Worm (Caenorhabditis elegans) whole organism, L4/young adult: ENCODE results near the gene F16G10.9.
A peak's percentile ranks its signal among the peaks of the same experiment; 100 is the strongest.

ENCODE experiments used
- W03F9.2 ChIP-seq: fragments of 150-350 bp; optimal IDR thresholded peaks from 2 replicates; lab custom pipeline; 2014; ENCODE audit warnings: missing biosample characterization, missing genetic modification characterization
- dao-5 ChIP-seq: sonication (generic microtip); optimal IDR thresholded peaks from 2 replicates; lab custom pipeline; 2016; ENCODE audit warnings: missing genotype, missing genetic modification characterization, moderate library complexity, missing compliant biosample characterization
- him-1 ChIP-seq: sonication (generic microtip); optimal IDR thresholded peaks from 2 replicates; lab custom pipeline; 2016; ENCODE audit warnings: missing genotype, missing genetic modification reagents, missing genetic modification characterization, missing compliant biosample characterization

F16G10.9 gene

ce11 chrII:2393821-2394220, 8.4 kb upstream of the F16G10.9 start, which contains the start of gene F16G10.11:
F16G10.11 (minus strand) TSS chrII:2393921.
- TF ChIP-seq W03F9.2 (no peak), him-1 (tag; lab: Kevin White, UChicago) (no peak)

DNA sequence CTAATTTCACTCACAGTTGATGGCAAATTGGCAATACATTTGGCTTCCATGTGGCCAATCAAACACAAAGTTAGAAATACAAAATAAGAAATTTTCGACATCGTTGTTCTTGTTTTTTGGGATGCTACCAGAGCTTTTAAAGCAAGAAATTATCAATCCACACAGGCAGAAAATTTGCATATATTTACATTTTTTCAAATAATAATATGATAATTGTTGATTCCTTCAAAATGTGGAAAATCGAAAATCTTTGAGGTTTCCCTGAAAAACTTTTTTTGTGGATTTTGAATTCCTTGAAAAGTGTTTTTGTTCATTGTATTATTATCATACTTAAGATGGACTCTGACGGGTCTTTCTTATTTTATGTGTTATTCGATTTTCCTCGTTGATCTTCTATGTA, 5.5 kb upstream of the F16G10.9 start, which contains the start of gene F16G10.10:
TSS of gene F16G10.10 (minus strand) at position 101 of the 400 bp plus-strand sequence.
- TF ChIP-seq him-1 (tag; lab: Kevin White, UChicago) (no peak), W03F9.2 (no peak), dao-5 (tag; lab: Kevin White, UChicago) (no peak)

- no peak for TF ChIP-seq dao-5 (tag; lab: Kevin White, UChicago)
- no peak for TF ChIP-seq him-1 (tag; lab: Kevin White, UChicago)
- TF ChIP-seq W03F9.2 = no peak
Observed at ce11 chrII:2383334-2383733, 2.1 kb downstream of the F16G10.9 start, which contains the start of gene F16G10.8. F16G10.8 (minus strand) TSS chrII:2383434.

DNA sequence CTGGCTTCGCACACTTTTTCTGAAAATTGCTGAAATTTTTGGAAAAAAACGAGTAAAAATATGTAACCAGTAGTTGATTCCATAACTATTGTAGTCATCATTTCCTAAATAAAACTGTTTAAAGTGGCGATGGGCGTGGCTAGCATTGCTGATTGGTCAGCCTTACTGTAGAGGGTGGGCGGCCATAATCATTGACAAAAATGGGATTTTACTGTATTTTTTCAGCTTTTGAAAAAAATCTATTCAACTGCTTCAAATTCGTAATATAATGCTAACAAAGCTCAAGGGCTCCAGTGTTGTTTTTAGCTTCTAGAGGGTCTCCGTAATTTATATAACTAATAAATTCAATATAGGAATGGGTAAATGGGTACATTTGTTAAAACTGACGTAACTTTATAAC, 5.2 kb downstream of the F16G10.9 start, which contains the start of gene F16G10.7:
TSS of gene F16G10.7 (minus strand) at position 101 of the 400 bp plus-strand sequence.
- TF ChIP-seq him-1 (tag; lab: Kevin White, UChicago) (no peak), W03F9.2 (no peak), dao-5 (tag; lab: Kevin White, UChicago) (no peak)

ce11 chrII:2379673-2380072, 5.7 kb downstream of the F16G10.9 start:
- TF ChIP-seq him-1 (tag; lab: Kevin White, UChicago) (no peak), W03F9.2 (no peak), dao-5 (tag; lab: Kevin White, UChicago) (no peak)

ce11 chrII:2378465-2379009, 6.9 kb downstream of the F16G10.9 start:
- TF ChIP-seq W03F9.2 = peak; percentile 18
- no peak for TF ChIP-seq him-1 (tag; lab: Kevin White, UChicago)

DNA sequence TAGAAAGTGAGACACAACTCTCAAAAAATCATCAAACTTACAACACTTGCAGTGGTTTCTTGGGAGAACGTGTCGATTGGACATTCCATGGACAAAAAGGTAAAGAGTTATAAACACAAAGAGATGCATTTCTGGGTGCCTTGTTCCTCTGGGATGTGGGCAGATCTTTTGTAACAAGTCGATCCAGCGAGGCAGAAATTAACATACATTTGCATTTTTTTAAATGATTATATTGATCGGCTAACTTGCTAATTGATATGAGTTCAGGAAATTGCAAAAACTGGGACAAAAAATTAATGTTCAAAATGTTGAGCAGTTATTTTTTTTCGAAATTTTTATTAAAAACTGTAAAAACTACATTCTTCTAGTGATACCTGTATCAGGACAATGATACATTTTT, 7.6 kb downstream of the F16G10.9 start, which contains the start of gene F16G10.6:
TSS of gene F16G10.6 (minus strand) at position 101 of the 400 bp plus-strand sequence.
- TF ChIP-seq W03F9.2 = no peak
- TF ChIP-seq him-1 (tag; lab: Kevin White, UChicago) = no peak
- no peak for TF ChIP-seq dao-5 (tag; lab: Kevin White, UChicago)

- TF ChIP-seq dao-5 (tag; lab: Kevin White, UChicago) = no peak
- no peak for TF ChIP-seq W03F9.2
- no peak for TF ChIP-seq him-1 (tag; lab: Kevin White, UChicago)
Observed at ce11 chrII:2374973-2375372, 10.4 kb downstream of the F16G10.9 start, which contains the start of gene F16G10.2. F16G10.2 (plus strand) TSS chrII:2375273.

DNA sequence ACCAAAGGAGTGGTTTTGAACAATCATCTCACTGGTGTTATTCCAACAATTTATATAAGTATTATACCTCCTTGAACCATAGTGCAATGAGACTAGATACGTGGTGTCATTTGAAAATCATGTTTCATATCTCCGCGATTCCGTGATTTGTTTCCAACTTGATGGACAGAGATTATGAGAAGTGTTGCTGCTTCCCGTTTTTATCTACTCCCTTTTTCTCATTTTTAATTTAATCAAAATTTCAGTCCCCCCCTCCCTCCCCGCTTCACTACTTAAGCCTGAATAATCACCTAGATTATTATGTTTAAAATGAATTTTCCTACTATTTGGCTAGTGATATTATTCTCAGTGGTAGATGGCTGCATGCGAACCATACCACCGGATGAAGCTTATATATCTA, 13.3 kb downstream of the F16G10.9 start, which contains the start of gene F16G10.3:
TSS of gene F16G10.3 (plus strand) at position 301 of the 400 bp plus-strand sequence.
- TF ChIP-seq dao-5 (tag; lab: Kevin White, UChicago) (no peak), him-1 (tag; lab: Kevin White, UChicago) (no peak), W03F9.2 (no peak)

DNA sequence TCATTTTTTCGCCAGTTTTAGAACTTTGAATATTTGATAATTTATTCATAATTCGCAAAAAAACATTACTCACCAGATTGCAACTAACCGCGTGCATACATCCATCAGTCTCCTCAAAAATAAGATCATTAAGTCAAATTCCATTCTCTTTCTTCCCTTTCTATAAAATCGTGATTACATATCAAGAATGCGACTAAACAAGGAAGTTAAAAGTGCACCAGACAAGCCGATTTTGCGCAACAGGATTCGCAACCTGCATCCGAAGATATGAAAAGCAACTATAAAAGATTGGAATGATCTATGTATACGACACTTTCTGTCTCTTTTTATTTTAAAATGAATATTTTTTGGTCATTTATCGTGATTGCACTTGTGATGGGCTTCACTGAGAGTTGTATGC, 16.4 kb downstream of the F16G10.9 start, which contains the start of gene hpo-25:
TSS of gene hpo-25 (plus strand) at position 301 of the 400 bp plus-strand sequence.
- no peak for TF ChIP-seq him-1 (tag; lab: Kevin White, UChicago)
- TF ChIP-seq dao-5 (tag; lab: Kevin White, UChicago) = no peak
- TF ChIP-seq W03F9.2 = no peak

ce11 chrII:2366623-2367365, 18.6 kb downstream of the F16G10.9 start, which contains the start of the genes F43C11.12 and F16G10.5:
F43C11.12 (minus strand) TSS chrII:2366723.
F16G10.5 (plus strand) TSS chrII:2367315.
- no peak for TF ChIP-seq dao-5 (tag; lab: Kevin White, UChicago)
- no peak for TF ChIP-seq W03F9.2
- no peak for TF ChIP-seq him-1 (tag; lab: Kevin White, UChicago)

ce11 chrII:2363673-2364072, 21.7 kb downstream of the F16G10.9 start, which contains the start of gene F43C11.11:
F43C11.11 (minus strand) TSS chrII:2363773.
- TF ChIP-seq dao-5 (tag; lab: Kevin White, UChicago) (no peak), W03F9.2 (no peak), him-1 (tag; lab: Kevin White, UChicago) (no peak)

DNA sequence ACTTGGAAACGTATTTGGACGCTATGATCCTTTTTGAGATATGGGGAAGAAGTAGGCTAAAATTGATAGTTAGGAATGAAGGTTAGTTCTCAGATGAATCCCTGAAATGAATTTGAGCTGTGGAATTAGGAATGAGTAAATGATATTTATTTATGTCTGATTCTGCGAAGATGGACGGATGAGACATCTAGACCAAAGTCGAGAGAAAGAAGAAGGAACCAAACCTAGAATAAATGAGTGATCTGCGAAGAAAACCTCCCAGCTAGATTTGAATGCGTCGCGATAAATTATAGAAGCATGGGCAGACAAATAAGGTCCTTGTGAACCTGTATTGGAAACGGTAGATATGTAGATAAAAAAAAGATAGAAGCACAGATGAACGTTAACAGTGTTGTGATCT, 25.4 kb downstream of the F16G10.9 start, which contains the start of gene F43C11.16:
TSS of gene F43C11.16 (minus strand) at position 101 of the 400 bp plus-strand sequence.
- TF ChIP-seq W03F9.2 = no peak
- TF ChIP-seq dao-5 (tag; lab: Kevin White, UChicago) = no peak
- no peak for TF ChIP-seq him-1 (tag; lab: Kevin White, UChicago)

DNA sequence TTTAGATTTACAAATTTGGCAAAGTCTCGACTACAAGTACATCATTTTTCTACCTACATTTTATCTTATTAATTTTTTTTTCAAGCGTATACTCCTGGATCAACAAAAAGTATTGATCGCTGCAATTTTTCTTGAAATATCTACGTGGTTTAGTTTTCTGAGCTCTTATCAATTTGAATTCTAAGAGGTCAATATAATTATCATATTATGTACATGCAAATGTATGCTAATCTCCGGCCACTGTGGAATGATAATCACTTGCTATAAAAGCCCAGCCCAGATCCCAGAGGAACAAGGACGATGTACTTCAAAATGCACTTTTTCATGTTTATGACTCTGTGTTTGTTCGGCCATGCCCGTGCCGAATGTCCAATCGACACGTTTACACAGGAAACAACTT, 28.6 kb downstream of the F16G10.9 start, which contains the start of gene F43C11.1:
TSS of gene F43C11.1 (plus strand) at position 301 of the 400 bp plus-strand sequence.
- TF ChIP-seq him-1 (tag; lab: Kevin White, UChicago) = no peak
- no peak for TF ChIP-seq W03F9.2
- no peak for TF ChIP-seq dao-5 (tag; lab: Kevin White, UChicago)
